Worm (Caenorhabditis elegans) whole organism, mixed stage, embryonic: ENCODE results near the gene cpg-4.

ENCODE experiments used
- bed-3 ChIP-seq: fragments of 200-800 bp; sonication (Bioruptor generic); optimal IDR thresholded peaks from 3 replicates; lab custom pipeline; 2018; ENCODE audit warnings: mild to moderate bottlenecking, missing genetic modification characterization, moderate library complexity, missing compliant biosample characterization
- ceh-39 ChIP-seq: fragments of 150-350 bp; optimal IDR thresholded peaks from 2 replicates; lab custom pipeline; 2014; ENCODE audit warnings: missing biosample characterization, missing genetic modification characterization
- ceh-43 ChIP-seq: fragments of 200-800 bp; sonication (Bioruptor generic); optimal IDR thresholded peaks from 2 replicates; lab custom pipeline; 2018; ENCODE audit warnings: mild to moderate bottlenecking, missing genetic modification characterization, moderate library complexity, missing compliant biosample characterization
- ces-1 ChIP-seq: fragments of 150-350 bp; optimal IDR thresholded peaks from 2 replicates; lab custom pipeline; 2014; ENCODE audit warnings: missing biosample characterization, missing genetic modification reagents, missing genetic modification characterization
- cnd-1 ChIP-seq: fragments of 200-800 bp; sonication (Bioruptor generic); optimal IDR thresholded peaks from 2 replicates; lab custom pipeline; 2018; ENCODE audit warnings: mild to moderate bottlenecking, missing genetic modification characterization, missing compliant biosample characterization
- drap-1 ChIP-seq: fragments of 200-800 bp; sonication (Bioruptor generic); optimal IDR thresholded peaks from 3 replicates; lab custom pipeline; 2018; ENCODE audit warnings: mild to moderate bottlenecking, missing genetic modification characterization, missing compliant biosample characterization
- elt-1 ChIP-seq: sonication (generic microtip); optimal IDR thresholded peaks from 2 replicates; lab custom pipeline; 2017; ENCODE audit warnings: missing genetic modification characterization, mild to moderate bottlenecking, missing compliant biosample characterization, antibody characterized with exemption, moderate library complexity, borderline replicate concordance; ENCODE audit not compliant: insufficient read depth
- elt-3 ChIP-seq: fragments of 150-350 bp; optimal IDR thresholded peaks from 2 replicates; lab custom pipeline; 2014; ENCODE audit warnings: missing biosample characterization, missing genetic modification characterization
- flh-1 ChIP-seq: fragments of 200-800 bp; sonication (Bioruptor generic); optimal IDR thresholded peaks from 2 replicates; lab custom pipeline; 2018; ENCODE audit warnings: mild to moderate bottlenecking, missing genetic modification characterization, moderate library complexity, missing compliant biosample characterization
- hlh-1 ChIP-seq: fragments of 150-350 bp; optimal IDR thresholded peaks from 2 replicates; lab custom pipeline; 2014; ENCODE audit warnings: missing biosample characterization, missing genetic modification reagents, missing genetic modification characterization
- lin-13 ChIP-seq: fragments of 150-350 bp; optimal IDR thresholded peaks from 2 replicates; lab custom pipeline; 2014; ENCODE audit warnings: missing biosample characterization, missing genetic modification characterization
- lin-32 ChIP-seq: fragments of 200-800 bp; sonication (Bioruptor generic); optimal IDR thresholded peaks from 2 replicates; lab custom pipeline; 2018; ENCODE audit warnings: mild to moderate bottlenecking, missing genetic modification characterization, missing compliant biosample characterization
- lsy-2 ChIP-seq: fragments of 150-350 bp; optimal IDR thresholded peaks from 2 replicates; lab custom pipeline; 2014; ENCODE audit warnings: missing biosample characterization, missing genetic modification characterization
- mab-5 ChIP-seq: fragments of 150-350 bp; optimal IDR thresholded peaks from 2 replicates; lab custom pipeline; 2014; ENCODE audit warnings: missing biosample characterization, missing genetic modification characterization
- mep-1 ChIP-seq: fragments of 150-350 bp; optimal IDR thresholded peaks from 2 replicates; lab custom pipeline; 2017; ENCODE audit warnings: missing biosample characterization, missing genetic modification reagents, missing genetic modification characterization, inconsistent platforms
- mls-2 ChIP-seq: sonication (generic microtip); optimal IDR thresholded peaks from 2 replicates; lab custom pipeline; 2016; ENCODE audit warnings: mild to moderate bottlenecking, missing genetic modification characterization, moderate library complexity, missing compliant biosample characterization
- nhr-12 ChIP-seq: fragments of 150-350 bp; optimal IDR thresholded peaks from 2 replicates; lab custom pipeline; 2014; ENCODE audit warnings: missing biosample characterization, missing genetic modification characterization
- nhr-2 ChIP-seq: fragments of 150-350 bp; optimal IDR thresholded peaks from 2 replicates; lab custom pipeline; 2014; ENCODE audit warnings: missing biosample characterization, missing genetic modification characterization
- nhr-237 ChIP-seq: fragments of 150-350 bp; optimal IDR thresholded peaks from 2 replicates; lab custom pipeline; 2014; ENCODE audit warnings: missing biosample characterization, missing genetic modification characterization
- nhr-28 ChIP-seq: fragments of 150-350 bp; optimal IDR thresholded peaks from 2 replicates; lab custom pipeline; 2014; ENCODE audit warnings: missing biosample characterization, missing genetic modification characterization
- nhr-76 ChIP-seq: sonication (generic microtip); optimal IDR thresholded peaks from 2 replicates; lab custom pipeline; 2017; ENCODE audit warnings: missing biosample characterization, missing genetic modification characterization
- pha-4 ChIP-seq: fragments of 150-350 bp; optimal IDR thresholded peaks from 2 replicates; lab custom pipeline; 2018; ENCODE audit warnings: missing biosample characterization, missing genetic modification reagents, missing genetic modification characterization
- snpc-4 ChIP-seq: fragments of 150-350 bp; optimal IDR thresholded peaks from 2 replicates; lab custom pipeline; 2014; ENCODE audit warnings: missing biosample characterization, missing genetic modification characterization
- sptf-1 ChIP-seq: sonication (generic microtip); optimal IDR thresholded peaks from 2 replicates; lab custom pipeline; 2017; ENCODE audit warnings: mild to moderate bottlenecking, missing genetic modification characterization, moderate library complexity, missing compliant biosample characterization
- tbx-8 ChIP-seq: fragments of 200-800 bp; sonication (Bioruptor generic); optimal IDR thresholded peaks from 2 replicates; lab custom pipeline; 2018; ENCODE audit warnings: mild to moderate bottlenecking, missing genetic modification characterization, moderate library complexity, missing compliant biosample characterization
- unc-120 ChIP-seq: sonication (generic microtip); optimal IDR thresholded peaks from 2 replicates; lab custom pipeline; 2017; ENCODE audit warnings: missing genetic modification characterization, missing compliant biosample characterization; ENCODE audit not compliant: poor library complexity, severe bottlenecking
- unc-39 ChIP-seq: fragments of 150-350 bp; optimal IDR thresholded peaks from 2 replicates; lab custom pipeline; 2014; ENCODE audit warnings: missing biosample characterization, missing genetic modification characterization
- unc-62 ChIP-seq: fragments of 150-350 bp; optimal IDR thresholded peaks from 2 replicates; lab custom pipeline; 2014; ENCODE audit warnings: missing biosample characterization, missing genetic modification reagents, missing genetic modification characterization
- zip-8 ChIP-seq: fragments of 150-350 bp; optimal IDR thresholded peaks from 2 replicates; lab custom pipeline; 2014; ENCODE audit warnings: missing biosample characterization, missing genetic modification characterization
- ztf-11 ChIP-seq: fragments of 150-350 bp; optimal IDR thresholded peaks from 2 replicates; lab custom pipeline; 2014; ENCODE audit warnings: missing biosample characterization, missing genetic modification characterization

cpg-4 gene

ce11 chrV:6015546-6016089, 19.4 kb downstream of the cpg-4 start:
- TF ChIP-seq mls-2 (tag; lab: Kevin White, UChicago) (no peak), snpc-4 (no peak), bed-3 (no peak), unc-39 (no peak), sptf-1 (no peak)

ce11 chrV:6016097-6016496, 19.9 kb downstream of the cpg-4 start:
- TF ChIP-seq nhr-12 (tag; lab: Kevin White, UChicago) (no peak), elt-1 (no peak), sptf-1 (no peak), nhr-2 (tag; lab: Kevin White, UChicago) (no peak), zip-8 (tag; lab: Kevin White, UChicago) (no peak), unc-120 (tag; lab: Kevin White, UChicago) (no peak), lin-32 (GFP tag; lab: Kevin White, UChicago) (no peak), ztf-11 (tag; lab: Kevin White, UChicago) (no peak)

ce11 chrV:6017630-6018029, 21.4 kb downstream of the cpg-4 start, which contains the start of the genes rpt-2 and aps-1:
Gene rpt-2, minus strand, starts transcription at chrV:6017669.
Gene aps-1, plus strand, starts transcription at chrV:6017970.
- TF ChIP-seq lsy-2 = peak; percentile 66
- peak; percentile 64 for TF ChIP-seq ces-1 (GFP tag; lab: Kevin White, UChicago)
- TF ChIP-seq pha-4 (tag; lab: Kevin White, UChicago) = peak; percentile 80
- TF ChIP-seq ceh-43 (GFP tag; lab: Kevin White, UChicago) = no peak
- TF ChIP-seq cnd-1 = no peak
- no peak for TF ChIP-seq tbx-8 (GFP tag; lab: Kevin White, UChicago)
- TF ChIP-seq nhr-12 (tag; lab: Kevin White, UChicago) = no peak
- peak; percentile 73 for TF ChIP-seq mab-5
- TF ChIP-seq unc-62 = peak; percentile 45
- peak; percentile 73 for TF ChIP-seq hlh-1
- no peak for TF ChIP-seq unc-120 (tag; lab: Kevin White, UChicago)
- no peak for TF ChIP-seq unc-39
- no peak for TF ChIP-seq sptf-1
- no peak for TF ChIP-seq nhr-76 (tag; lab: Kevin White, UChicago)
- no peak for TF ChIP-seq mls-2 (tag; lab: Kevin White, UChicago)
- peak; percentile 85 for TF ChIP-seq lin-13 (tag; lab: Kevin White, UChicago)
- no peak for TF ChIP-seq bed-3
- peak; percentile 57 for TF ChIP-seq nhr-237
- no peak for TF ChIP-seq elt-3 (tag; lab: Kevin White, UChicago)
- peak; percentile 5 for TF ChIP-seq nhr-2 (tag; lab: Kevin White, UChicago)
- no peak for TF ChIP-seq snpc-4
- peak; percentile 24 for TF ChIP-seq ceh-39 (tag; lab: Kevin White, UChicago)
- no peak for TF ChIP-seq drap-1
- peak; percentile 84 for TF ChIP-seq mep-1 (tag; lab: Kevin White, UChicago)
- no peak for TF ChIP-seq nhr-28 (tag; lab: Kevin White, UChicago)
- TF ChIP-seq zip-8 (tag; lab: Kevin White, UChicago) = no peak

DNA sequence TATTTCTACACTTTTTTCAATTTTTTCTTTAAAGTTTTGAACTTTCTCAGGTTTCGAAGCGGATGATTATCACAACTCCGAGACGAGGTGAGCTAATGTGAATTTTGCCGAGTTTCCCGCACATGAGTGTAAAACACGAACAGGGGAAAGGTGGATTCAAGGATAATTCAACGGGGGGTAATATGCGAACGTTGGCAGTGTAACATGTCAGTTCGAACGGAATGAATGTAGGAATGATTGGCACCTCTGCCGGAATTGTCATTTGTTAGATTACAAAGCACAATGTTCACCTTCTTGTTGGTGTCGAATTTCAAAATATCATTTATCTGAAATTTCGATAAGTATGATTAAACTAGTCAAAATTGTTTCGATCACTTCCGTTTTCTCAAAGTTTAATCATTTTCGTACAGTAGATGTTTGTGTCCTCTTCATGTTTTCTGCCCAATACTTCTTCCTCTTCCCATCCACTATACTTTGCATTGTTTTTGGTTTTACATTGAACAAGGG, 22.8 kb downstream of the cpg-4 start, which contains the start of gene picc-1:
TSS of gene picc-1 (plus strand) at position 51 of the 507 bp plus-strand sequence.
- TF ChIP-seq unc-62 (peak; percentile 94), hlh-1 (peak; percentile 36), unc-120 (tag; lab: Kevin White, UChicago) (peak; percentile 28), snpc-4 (no peak)

- TF ChIP-seq nhr-2 (tag; lab: Kevin White, UChicago) (peak; percentile 28), zip-8 (tag; lab: Kevin White, UChicago) (peak; percentile 26), nhr-76 (tag; lab: Kevin White, UChicago) (no peak), elt-3 (tag; lab: Kevin White, UChicago) (no peak), pha-4 (tag; lab: Kevin White, UChicago) (no peak), flh-1 (no peak)
These were observed 25.9 kb downstream of the cpg-4 start for ce11 chrV:6022076-6022475.
